Worm (Caenorhabditis elegans): ENCODE results near the gene T01B10.5.

The T01B10.5 gene

ce11 chrX:8475142-8475541, 20.0 kb upstream of the T01B10.5 start (continued):
- peak; percentile 69 for TF ChIP-seq tbx-2 (tag; optimal IDR thresholded peaks at IDR 0.05)
- no peak for TF ChIP-seq pha-4 (tag; optimal IDR thresholded peaks at IDR 0.05)
- TF ChIP-seq fos-1 (tag; optimal IDR thresholded peaks at IDR 0.05) = no peak
- TF ChIP-seq nhr-77 (tag; optimal IDR thresholded peaks at IDR 0.05) = peak; percentile 15
- no peak for TF ChIP-seq lin-39 (tag; optimal IDR thresholded peaks at IDR 0.05)
- no peak for TF ChIP-seq daf-12 (tag; optimal IDR thresholded peaks at IDR 0.05)
- TF ChIP-seq ceh-28 (tag; optimal IDR thresholded peaks at IDR 0.05) = peak; percentile 71
- TF ChIP-seq nhr-11 (tag; optimal IDR thresholded peaks at IDR 0.05) = no peak
- TF ChIP-seq ZK546.5 (tag; optimal IDR thresholded peaks at IDR 0.05) = no peak
- no peak for TF ChIP-seq elt-2 (tag; optimal IDR thresholded peaks at IDR 0.05)
- peak; percentile 68 for TF ChIP-seq unc-62 (GFP tag; optimal IDR thresholded peaks at IDR 0.05)
- no peak for TF ChIP-seq mml-1 (tag; optimal IDR thresholded peaks at IDR 0.05)
- no peak for TF ChIP-seq elt-1 (tag; optimal IDR thresholded peaks at IDR 0.05)
- TF ChIP-seq lin-15B (tag; optimal IDR thresholded peaks at IDR 0.05) = no peak
- peak; percentile 54 for TF ChIP-seq egl-27 (tag; optimal IDR thresholded peaks at IDR 0.05)
- TF ChIP-seq ceh-16 (tag; optimal IDR thresholded peaks at IDR 0.05) = no peak
- peak in 2 of 3 experiments; percentile 81 to 83 for TF ChIP-seq elt-3 (tag; optimal IDR thresholded peaks at IDR 0.05)
- TF ChIP-seq sea-2 (GFP tag; optimal IDR thresholded peaks at IDR 0.05) = no peak
- peak; percentile 91 for TF ChIP-seq nhr-25 (tag; optimal IDR thresholded peaks at IDR 0.05)
- TF ChIP-seq mdl-1 (tag; optimal IDR thresholded peaks at IDR 0.05) = peak; percentile 51
- TF ChIP-seq ceh-9 (tag; optimal IDR thresholded peaks at IDR 0.05) = no peak
- no peak for TF ChIP-seq ztf-11 (tag; optimal IDR thresholded peaks at IDR 0.05)

ce11 chrX:8475759-8476228, 19.3 kb upstream of the T01B10.5 start, which contains the start of gene nhr-14:
TSS of gene nhr-14 (minus strand) at chrX:8476178.
- TF ChIP-seq nhr-25 (tag; optimal IDR thresholded peaks at IDR 0.05) = peak; percentile 16
- no peak for TF ChIP-seq fkh-2 (tag; optimal IDR thresholded peaks at IDR 0.05)
- no peak for TF ChIP-seq R02D3.7 (tag; optimal IDR thresholded peaks at IDR 0.05)

ce11 chrX:8476308-8476707, 18.8 kb upstream of the T01B10.5 start:
- TF ChIP-seq ceh-9 (tag; optimal IDR thresholded peaks at IDR 0.05) (no peak), ceh-82 (tag; optimal IDR thresholded peaks at IDR 0.05) (no peak), sea-2 (GFP tag; optimal IDR thresholded peaks at IDR 0.05) (no peak), ceh-16 (tag; optimal IDR thresholded peaks at IDR 0.05) (no peak), nhr-25 (tag; optimal IDR thresholded peaks at IDR 0.05) (no peak), nhr-28 (tag; optimal IDR thresholded peaks at IDR 0.05) (no peak), eor-1 (tag; optimal IDR thresholded peaks at IDR 0.05) (no peak), egl-27 (tag; optimal IDR thresholded peaks at IDR 0.05) (no peak), ztf-11 (tag; optimal IDR thresholded peaks at IDR 0.05) (no peak), nfya-1 (tag; optimal IDR thresholded peaks at IDR 0.05; ENCODE audit: insufficient read depth) (no peak), ztf-4 (tag; optimal IDR thresholded peaks at IDR 0.05) (no peak), nhr-237 (tag; optimal IDR thresholded peaks at IDR 0.05) (no peak), hmg-11 (tag; optimal IDR thresholded peaks at IDR 0.05) (peak; percentile 25), fkh-10 (GFP tag; optimal IDR thresholded peaks at IDR 0.05) (peak; percentile 73), snpc-4 (tag; optimal IDR thresholded peaks at IDR 0.05) (no peak), pha-4 (tag; optimal IDR thresholded peaks at IDR 0.05) (no peak), jun-1 (tag; optimal IDR thresholded peaks at IDR 0.05) (no peak), nhr-76 (tag; optimal IDR thresholded peaks at IDR 0.05) (no peak), mml-1 (tag; optimal IDR thresholded peaks at IDR 0.05) (no peak), elt-2 (tag; optimal IDR thresholded peaks at IDR 0.05) (no peak), mdl-1 (tag; optimal IDR thresholded peaks at IDR 0.05) (peak; percentile 50), unc-62 (GFP tag; optimal IDR thresholded peaks at IDR 0.05) (peak; percentile 1), elt-3 (tag; optimal IDR thresholded peaks at IDR 0.05) (no peak), elt-1 (tag; optimal IDR thresholded peaks at IDR 0.05) (no peak), R02D3.7 (tag; optimal IDR thresholded peaks at IDR 0.05) (no peak), unc-39 (tag; optimal IDR thresholded peaks at IDR 0.05) (no peak), ZK546.5 (tag; optimal IDR thresholded peaks at IDR 0.05) (no peak), nhr-12 (tag; optimal IDR thresholded peaks at IDR 0.05) (no peak), skn-1 (tag; optimal IDR thresholded peaks at IDR 0.05) (no peak), tbx-2 (tag; optimal IDR thresholded peaks at IDR 0.05) (no peak), fkh-2 (tag; optimal IDR thresholded peaks at IDR 0.05) (no peak), lin-39 (tag; optimal IDR thresholded peaks at IDR 0.05) (peak; percentile 34), lin-15B (tag; optimal IDR thresholded peaks at IDR 0.05) (no peak), nhr-67 (tag; optimal IDR thresholded peaks at IDR 0.05) (no peak), ceh-28 (tag; optimal IDR thresholded peaks at IDR 0.05) (no peak)
